Worm (Caenorhabditis elegans) whole organism, L4 larva: ENCODE results near the gene Y39A1A.9.

Source experiments
- F26F4.8 ChIP-seq: fragments of 200-800 bp; sonication (Bioruptor generic); conservative IDR thresholded peaks from 2 replicates; pipeline ENCODE4 v1.3.6; 2022; ENCODE audit warnings: missing genetic modification characterization, missing compliant biosample characterization
- F37D6.2 ChIP-seq: sonication (generic microtip); optimal IDR thresholded peaks from 2 replicates; lab custom pipeline; 2016; ENCODE audit warnings: mild to moderate bottlenecking, missing genetic modification characterization, missing compliant biosample characterization
- T26A8.4 ChIP-seq: fragments of 200-800 bp; sonication (Bioruptor generic); IDR thresholded peaks from 2 replicates; pipeline ENCODE4 v1.3.6; 2022; ENCODE audit warnings: missing genetic modification characterization, missing compliant biosample characterization
- Y5F2A.4 ChIP-seq: fragments of 200-800 bp; sonication (Bioruptor generic); optimal IDR thresholded peaks from 2 replicates; lab custom pipeline; 2018; ENCODE audit warnings: mild to moderate bottlenecking, missing genetic modification characterization, missing compliant biosample characterization
- Y75B8A.6 ChIP-seq: fragments of 200-800 bp; sonication (Bioruptor generic); IDR thresholded peaks from 2 replicates; pipeline ENCODE4 v1.3.6; 2022; ENCODE audit warnings: missing genetic modification reagents, missing genetic modification characterization, missing compliant biosample characterization
- ZK337.2 ChIP-seq: fragments of 200-800 bp; sonication (Bioruptor generic); IDR thresholded peaks from 2 replicates; pipeline ENCODE4 v1.3.6; 2022; ENCODE audit warnings: missing genetic modification reagents, missing genetic modification characterization, missing compliant biosample characterization
- ama-1 ChIP-seq: fragments of 150-350 bp; optimal IDR thresholded peaks from 2 replicates; lab custom pipeline; 2014; ENCODE audit warnings: inconsistent platforms, mixed read lengths
- ceh-20 ChIP-seq: fragments of 200-800 bp; sonication (Bioruptor generic); IDR thresholded peaks from 2 replicates; pipeline ENCODE4 v1.3.6; 2022; ENCODE audit warnings: missing genetic modification reagents, missing genetic modification characterization, missing compliant biosample characterization
- ceh-32 ChIP-seq: sonication (generic microtip); optimal IDR thresholded peaks from 2 replicates; lab custom pipeline; 2016; ENCODE audit warnings: mild to moderate bottlenecking, missing genetic modification characterization, missing compliant biosample characterization; ENCODE audit not compliant: poor library complexity
- ceh-44 ChIP-seq: fragments of 200-800 bp; sonication (Bioruptor generic); IDR thresholded peaks from 2 replicates; pipeline ENCODE4 v1.3.6; 2022; ENCODE audit warnings: missing genetic modification reagents, missing genetic modification characterization, missing compliant biosample characterization
- ceh-82 ChIP-seq: sonication (generic microtip); optimal IDR thresholded peaks from 2 replicates; lab custom pipeline; 2017; ENCODE audit warnings: missing biosample characterization, missing genetic modification characterization
- daf-12 ChIP-seq: fragments of 150-350 bp; optimal IDR thresholded peaks from 2 replicates; lab custom pipeline; 2014; ENCODE audit warnings: missing biosample characterization, missing genetic modification reagents, missing genetic modification characterization
- dmd-6 ChIP-seq: fragments of 200-800 bp; sonication (Bioruptor generic); IDR thresholded peaks from 2 replicates; pipeline ENCODE4 v1.3.6; 2022; ENCODE audit warnings: missing genetic modification reagents, missing genetic modification characterization, missing compliant biosample characterization
- dmd-8 ChIP-seq: fragments of 200-800 bp; sonication (Bioruptor generic); IDR thresholded peaks from 2 replicates; pipeline ENCODE4 v1.3.6; 2022; ENCODE audit warnings: missing genetic modification characterization, missing compliant biosample characterization
- dve-1 ChIP-seq: sonication (generic microtip); optimal IDR thresholded peaks from 2 replicates; lab custom pipeline; 2017; ENCODE audit warnings: antibody characterized with exemption, mild to moderate bottlenecking, missing genetic modification characterization, missing compliant biosample characterization; ENCODE audit not compliant: insufficient read depth
- egl-43 ChIP-seq: fragments of 200-800 bp; sonication (Bioruptor generic); IDR thresholded peaks from 2 replicates; pipeline ENCODE4 v1.3.6; 2022; ENCODE audit warnings: missing genetic modification reagents, missing genetic modification characterization, missing compliant biosample characterization
- fkh-10 ChIP-seq: fragments of 150-350 bp; optimal IDR thresholded peaks from 2 replicates; lab custom pipeline; 2014; ENCODE audit warnings: missing biosample characterization, missing genetic modification reagents, missing genetic modification characterization
- gei-8 ChIP-seq: fragments of 200-800 bp; sonication (Bioruptor generic); optimal IDR thresholded peaks from 2 replicates; lab custom pipeline; 2018; ENCODE audit warnings: mild to moderate bottlenecking, missing genetic modification characterization, missing compliant biosample characterization
- hlh-30 ChIP-seq: sonication (generic microtip); optimal IDR thresholded peaks from 2 replicates; lab custom pipeline; 2017; ENCODE audit warnings: antibody characterized with exemption, mild to moderate bottlenecking, missing genetic modification characterization, missing compliant biosample characterization; ENCODE audit not compliant: insufficient read depth
- hmg-1.1 ChIP-seq: fragments of 200-800 bp; sonication (Bioruptor generic); IDR thresholded peaks from 2 replicates; pipeline ENCODE4 v1.3.6; 2022; ENCODE audit warnings: missing genetic modification reagents, missing genetic modification characterization, missing compliant biosample characterization
- jun-1 ChIP-seq: fragments of 150-350 bp; optimal IDR thresholded peaks from 2 replicates; lab custom pipeline; 2014; ENCODE audit warnings: missing biosample characterization, missing genetic modification reagents, missing genetic modification characterization
- lin-1 ChIP-seq: fragments of 200-800 bp; sonication (Bioruptor generic); IDR thresholded peaks from 2 replicates; pipeline ENCODE4 v1.3.6; 2022; ENCODE audit warnings: missing genetic modification reagents, missing genetic modification characterization, missing compliant biosample characterization
- lin-38 ChIP-seq: fragments of 200-800 bp; sonication (Bioruptor generic); IDR thresholded peaks from 2 replicates; pipeline ENCODE4 v1.3.6; 2022; ENCODE audit warnings: missing genetic modification reagents, missing genetic modification characterization, missing compliant biosample characterization
- lir-3 ChIP-seq: sonication (generic microtip); optimal IDR thresholded peaks from 2 replicates; lab custom pipeline; 2016; ENCODE audit warnings: mild to moderate bottlenecking, missing genetic modification characterization, missing compliant biosample characterization
- madf-9 ChIP-seq: fragments of 200-800 bp; sonication (Bioruptor generic); conservative IDR thresholded peaks from 2 replicates; pipeline ENCODE4 v1.3.6; 2022; ENCODE audit warnings: missing genetic modification reagents, missing genetic modification characterization, missing compliant biosample characterization
- mep-1 ChIP-seq: fragments of 150-350 bp; sonication (generic microtip); optimal IDR thresholded peaks from 3 replicates; lab custom pipeline; 2014; ENCODE audit warnings: missing biosample characterization, missing genetic modification characterization
- mxl-2 ChIP-seq: fragments of 200-800 bp; sonication (Bioruptor generic); conservative IDR thresholded peaks from 2 replicates; pipeline ENCODE4 v1.3.6; 2022; ENCODE audit warnings: missing genetic modification reagents, missing genetic modification characterization, missing compliant biosample characterization
- nhr-102 ChIP-seq: sonication (generic microtip); optimal IDR thresholded peaks from 2 replicates; lab custom pipeline; 2016; ENCODE audit warnings: mild to moderate bottlenecking, missing genetic modification characterization, moderate library complexity, missing compliant biosample characterization
- nhr-25 ChIP-seq: sonication (generic microtip); optimal IDR thresholded peaks from 2 replicates; lab custom pipeline; 2017; ENCODE audit warnings: missing genetic modification characterization, mild to moderate bottlenecking, missing compliant biosample characterization, antibody characterized with exemption, moderate library complexity, borderline replicate concordance; ENCODE audit not compliant: insufficient read depth
- nhr-28 ChIP-seq: fragments of 150-350 bp; optimal IDR thresholded peaks from 2 replicates; lab custom pipeline; 2014; ENCODE audit warnings: missing biosample characterization, missing genetic modification characterization
- nhr-41 ChIP-seq: fragments of 200-800 bp; sonication (Bioruptor generic); IDR thresholded peaks from 2 replicates; pipeline ENCODE4 v1.3.6; 2022; ENCODE audit warnings: missing genetic modification reagents, missing genetic modification characterization, missing compliant biosample characterization
- nhr-76 ChIP-seq: fragments of 150-350 bp; optimal IDR thresholded peaks from 2 replicates; lab custom pipeline; 2014; ENCODE audit warnings: missing biosample characterization, missing genetic modification characterization
- sdz-12 ChIP-seq: fragments of 200-800 bp; sonication (Bioruptor generic); optimal IDR thresholded peaks from 2 replicates; lab custom pipeline; 2018; ENCODE audit warnings: mild to moderate bottlenecking, missing genetic modification characterization, missing compliant biosample characterization
- set-16 ChIP-seq: fragments of 200-800 bp; sonication (Bioruptor generic); IDR thresholded peaks from 2 replicates; pipeline ENCODE4 v1.3.6; 2022; ENCODE audit warnings: missing genetic modification reagents, missing genetic modification characterization, missing compliant biosample characterization
- snpc-4 ChIP-seq: fragments of 150-350 bp; optimal IDR thresholded peaks from 2 replicates; lab custom pipeline; 2014; ENCODE audit warnings: missing biosample characterization, missing genetic modification characterization
- unc-130 ChIP-seq: sonication (generic microtip); optimal IDR thresholded peaks from 2 replicates; lab custom pipeline; 2016; ENCODE audit warnings: missing genetic modification reagents, missing genetic modification characterization, missing compliant biosample characterization
- unc-39 ChIP-seq: sonication (generic microtip); optimal IDR thresholded peaks from 2 replicates; lab custom pipeline; 2017; ENCODE audit warnings: missing biosample characterization, missing genetic modification characterization
- zip-2 ChIP-seq: fragments of 150-350 bp; optimal IDR thresholded peaks from 2 replicates; lab custom pipeline; 2014; ENCODE audit warnings: missing biosample characterization, missing genetic modification characterization
- ztf-11 ChIP-seq: fragments of 150-350 bp; optimal IDR thresholded peaks from 2 replicates; lab custom pipeline; 2014; ENCODE audit warnings: missing biosample characterization, missing genetic modification characterization

Y39A1A.9 gene

DNA sequence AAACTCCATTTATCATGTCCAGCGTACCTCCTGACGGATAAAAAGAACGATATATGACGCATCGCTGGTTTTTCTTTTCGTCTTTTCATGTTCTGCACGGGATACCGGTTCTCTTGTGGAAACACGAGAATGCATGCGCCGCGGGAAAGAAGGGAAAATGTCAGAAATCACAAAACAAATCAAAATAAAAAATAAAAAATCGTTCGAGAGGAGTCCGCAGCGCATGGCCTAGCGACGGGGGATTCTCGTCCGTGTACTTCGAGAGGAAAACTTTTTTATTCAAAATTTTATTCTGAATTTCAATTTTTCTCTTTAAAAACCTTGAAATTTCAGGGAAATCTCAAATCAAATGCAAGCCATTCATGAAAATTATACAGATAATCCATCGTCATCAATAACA, 12.1 kb downstream of the Y39A1A.9 start, which contains the start of the genes lron-10 and hpr-9 (continued):
- TF ChIP-seq T26A8.4 (GFP tag; lab: Robert Waterston, UW) (peak; percentile 71), ceh-44 (peak; percentile 25; the same call in 1 of the 2 replicates), dmd-8 (GFP tag; lab: Robert Waterston, UW) (0 out of 2 replicates have a peak, but pooled peaks have one; percentile 32), hlh-30 (tag; lab: Kevin White, UChicago) (peak; percentile 92), dmd-6 (GFP tag; lab: Robert Waterston, UW) (peak; percentile 80), F26F4.8 (GFP tag; lab: Robert Waterston, UW) (no peak), ztf-11 (tag; lab: Kevin White, UChicago) (no peak), lir-3 (no peak), madf-9 (GFP tag; lab: Robert Waterston, UW) (peak; percentile 83; the same call in 1 of the 2 replicates), lin-38 (GFP tag; lab: Robert Waterston, UW) (peak; percentile 76), ceh-32 (tag; lab: Kevin White, UChicago) (no peak), jun-1 (no peak), zip-2 (peak; percentile 32), lin-1 (GFP tag; lab: Robert Waterston, UW) (peak; percentile 9; the same call in 1 of the 2 replicates), ZK337.2 (peak; percentile 94), nhr-41 (GFP tag; lab: Robert Waterston, UW) (no peak)

ce11 chrIII:10615166-10615565, 18.1 kb downstream of the Y39A1A.9 start, which contains the start of gene mrpl-22:
Gene mrpl-22 (plus strand): TSS chrIII:10615466.
- TF ChIP-seq nhr-25 (tag; lab: Kevin White, UChicago) (no peak), hmg-1.1 (GFP tag; lab: Robert Waterston, UW) (no peak), unc-39 (tag; lab: Kevin White, UChicago) (no peak), F37D6.2 (tag; lab: Kevin White, UChicago) (no peak), ceh-82 (tag; lab: Kevin White, UChicago) (no peak), nhr-76 (tag; lab: Kevin White, UChicago) (no peak), egl-43 (GFP tag; lab: Robert Waterston, UW) (no peak), ceh-20 (no peak), gei-8 (no peak), unc-130 (GFP tag; lab: Kevin White, UChicago) (no peak), mep-1 (tag; lab: Kevin White, UChicago) (no peak), sdz-12 (GFP tag; lab: Kevin White, UChicago) (no peak), nhr-28 (no peak), fkh-10 (GFP tag; lab: Kevin White, UChicago) (no peak), ceh-32 (tag; lab: Kevin White, UChicago) (no peak), set-16 (GFP tag; lab: Robert Waterston, UW) (no peak)

DNA sequence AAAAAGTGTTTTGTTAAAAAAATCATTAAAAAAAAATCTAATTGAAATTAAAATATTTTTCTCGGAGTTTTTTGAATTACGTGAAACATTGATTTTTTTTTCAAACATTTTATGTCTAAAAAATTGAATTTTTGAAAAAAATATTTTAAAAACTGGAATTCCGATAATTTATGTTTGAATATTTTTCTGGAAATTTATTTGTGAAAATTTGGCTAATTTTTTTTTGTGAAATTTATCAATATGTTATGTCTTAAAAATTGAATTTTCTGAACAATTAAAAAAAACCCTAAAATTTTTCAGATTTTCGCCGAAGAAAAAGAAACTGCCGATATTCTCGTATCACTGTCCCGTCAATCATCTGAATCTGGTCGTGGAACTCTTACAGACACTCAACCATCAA, 21.0 kb downstream of the Y39A1A.9 start, which contains the start of gene Y39A1A.24:
Gene Y39A1A.24, plus strand, starts transcription at position 301 of the 400 bp plus-strand sequence.
- TF ChIP-seq set-16 (GFP tag; lab: Robert Waterston, UW) (no peak), daf-12 (tag; lab: Kevin White, UChicago) (no peak), dve-1 (tag; lab: Kevin White, UChicago) (no peak), mxl-2 (GFP tag; lab: Robert Waterston, UW) (no peak), nhr-102 (tag; lab: Kevin White, UChicago) (no peak), ama-1 (lab: Kevin White, UChicago) (no peak), Y5F2A.4 (no peak), Y75B8A.6 (GFP tag; lab: Robert Waterston, UW) (no peak), snpc-4 (tag; lab: Kevin White, UChicago) (no peak)
